Fruit fly (Drosophila melanogaster): Measurements from ENCODE around the gene twin.

The twin gene

dm6 chr3R:24252494-24252893, 30.7 kb upstream of the twin start, which contains the start of gene beta-PheRS (continued):
- TF ChIP-seq sob (GFP tag; IDR thresholded peaks at IDR 0.05) = peak; percentile 81
- TF ChIP-seq mam (GFP tag; optimal IDR thresholded peaks at IDR 0.05) = peak; percentile 66
- peak; percentile 84 for TF ChIP-seq CG10267 (tag; optimal IDR thresholded peaks at IDR 0.05)
- TF ChIP-seq CG15601 (tag; optimal IDR thresholded peaks at IDR 0.05) = no peak
- TF ChIP-seq Doc3 (GFP tag; IDR thresholded peaks at IDR 0.05; ENCODE audit: partially characterized antibody) = peak; percentile 81
- peak; percentile 69 for TF ChIP-seq CHES-1-like (GFP tag; optimal IDR thresholded peaks at IDR 0.05)
- TF ChIP-seq CG30431 (GFP tag; optimal IDR thresholded peaks at IDR 0.05) = no peak
- TF ChIP-seq pb (GFP tag; optimal IDR thresholded peaks at IDR 0.05) = peak; percentile 1
- TF ChIP-seq Elba2 (GFP tag; optimal IDR thresholded peaks at IDR 0.05) = peak; percentile 67
- TF ChIP-seq pum (GFP tag; optimal IDR thresholded peaks at IDR 0.05) = peak; percentile 8
- peak; percentile 47; the same call in 1 of the 2 replicates for TF ChIP-seq CG10959 (GFP tag; IDR thresholded peaks at IDR 0.05)
- TF ChIP-seq CG7839 (tag; optimal IDR thresholded peaks at IDR 0.05) = no peak
- TF ChIP-seq hb (GFP tag; IDR thresholded peaks at IDR 0.05; ENCODE audit: partially characterized antibody) = peak; percentile 78
- no peak for TF ChIP-seq CG31224 (GFP tag; IDR thresholded peaks at IDR 0.05)
- TF ChIP-seq sima (GFP tag; optimal IDR thresholded peaks at IDR 0.05) = no peak
- TF ChIP-seq sim (GFP tag; IDR thresholded peaks at IDR 0.05) = no peak
- TF ChIP-seq CG2129 (GFP tag; IDR thresholded peaks at IDR 0.05; ENCODE audit: partially characterized antibody) = peak; percentile 63
- peak; percentile 70 for TF ChIP-seq Bteb2 (GFP tag; optimal IDR thresholded peaks at IDR 0.05)
- peak; percentile 67 for TF ChIP-seq CG9876 (GFP tag; optimal IDR thresholded peaks at IDR 0.05)
- no peak for TF ChIP-seq CG10565 (GFP tag; optimal IDR thresholded peaks at IDR 0.05)
- TF ChIP-seq Sin3A (optimal IDR thresholded peaks at IDR 0.05) = peak; percentile 72
- TF ChIP-seq esg (GFP tag; conservative IDR thresholded peaks at IDR 0.05) = 0 out of 2 replicates have a peak, but pooled peaks have one; percentile 29
- TF ChIP-seq sna (GFP tag; IDR thresholded peaks at IDR 0.05; ENCODE audit: partially characterized antibody) = peak; percentile 90
- TF ChIP-seq hkb (optimal IDR thresholded peaks at IDR 0.05) = no peak
- peak; percentile 23; the same call in 1 of the 2 replicates for TF ChIP-seq hkb (GFP tag; IDR thresholded peaks at IDR 0.05)
- peak; percentile 10; the same call in 1 of the 2 replicates for TF ChIP-seq Drgx (GFP tag; IDR thresholded peaks at IDR 0.05)
- no peak for TF ChIP-seq CG17568 (GFP tag; optimal IDR thresholded peaks at IDR 0.05)
- no peak for TF ChIP-seq CG5245 (GFP tag; optimal IDR thresholded peaks at IDR 0.05)
- TF ChIP-seq CG11085 (GFP tag; IDR thresholded peaks at IDR 0.05) = peak; percentile 29; the same call in 1 of the 2 replicates
- peak; percentile 43 for TF ChIP-seq p53 (GFP tag; optimal IDR thresholded peaks at IDR 0.05)
- peak; percentile 92 for TF ChIP-seq inv (GFP tag; IDR thresholded peaks at IDR 0.05; ENCODE audit: partially characterized antibody)
- TF ChIP-seq CG1792 (GFP tag; optimal IDR thresholded peaks at IDR 0.05) = peak; percentile 0
- no peak for TF ChIP-seq dmrt99B (tag; optimal IDR thresholded peaks at IDR 0.05)
- peak; percentile 93 for TF ChIP-seq CG9797 (GFP tag; optimal IDR thresholded peaks at IDR 0.05)
- no peak for TF ChIP-seq exex (tag; optimal IDR thresholded peaks at IDR 0.05)
- no peak for TF ChIP-seq Vsx1 (GFP tag; optimal IDR thresholded peaks at IDR 0.05)
- no peak for TF ChIP-seq so (GFP tag; IDR thresholded peaks at IDR 0.05)
- peak; percentile 28 for TF ChIP-seq Dip3 (GFP tag; optimal IDR thresholded peaks at IDR 0.05)
- TF ChIP-seq CG11247 (GFP tag; IDR thresholded peaks at IDR 0.05) = peak; percentile 32; the same call in 1 of the 2 replicates
- peak; percentile 68 for TF ChIP-seq Mad (GFP tag; optimal IDR thresholded peaks at IDR 0.05)
- TF ChIP-seq CG2116 (GFP tag; optimal IDR thresholded peaks at IDR 0.05) = peak; percentile 49
- TF ChIP-seq Max (GFP tag; optimal IDR thresholded peaks at IDR 0.05) = peak; percentile 73
- TF ChIP-seq Lhr (GFP tag; optimal IDR thresholded peaks at IDR 0.05) = peak; percentile 91
- TF ChIP-seq ken (GFP tag; IDR thresholded peaks at IDR 0.05) = peak; percentile 41; the same call in 1 of the 3 replicates
- TF ChIP-seq CG2712 (tag; optimal IDR thresholded peaks at IDR 0.05) = peak; percentile 91
- no peak for TF ChIP-seq ase (GFP tag; IDR thresholded peaks at IDR 0.05)
- TF ChIP-seq CG17912 (GFP tag; optimal IDR thresholded peaks at IDR 0.05) = peak; percentile 59
- TF ChIP-seq Xbp1 (GFP tag; optimal IDR thresholded peaks at IDR 0.05) = peak; percentile 72
- no peak for TF ChIP-seq MTF-1 (GFP tag; optimal IDR thresholded peaks at IDR 0.05; ENCODE audit: borderline replicate concordance)
- peak; percentile 23 for TF ChIP-seq Ssrp (tag; optimal IDR thresholded peaks at IDR 0.05)
- peak; percentile 35 for TF ChIP-seq CG12942 (GFP tag; optimal IDR thresholded peaks at IDR 0.05)
